Worm (Caenorhabditis elegans): ENCODE measurements around the gene F22B5.10.
A peak's percentile ranks its signal among the peaks of the same experiment; 100 is the strongest.

F22B5.10 gene

DNA sequence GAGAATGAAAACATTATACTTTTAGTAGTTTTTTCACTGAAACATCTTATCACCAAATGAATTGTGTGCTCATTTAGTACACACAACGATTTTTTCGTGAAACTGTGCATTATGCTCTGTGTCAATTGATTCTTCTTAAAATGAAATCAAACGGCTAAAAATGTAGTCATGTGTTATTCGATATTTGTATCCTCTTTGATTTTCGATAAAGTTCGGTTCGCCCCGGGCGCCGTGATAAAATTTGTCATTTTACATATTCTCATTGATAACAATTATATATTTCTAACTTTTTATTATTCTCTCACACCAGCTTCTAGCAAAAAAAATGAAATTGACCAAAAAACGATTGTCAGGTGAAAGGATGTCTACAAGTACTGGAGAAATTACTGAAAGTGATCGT lies 47.8 kb downstream of the F22B5.10 start, which contains the start of gene ctg-2:
Gene ctg-2 (plus strand): TSS at position 326 of the 400 bp plus-strand sequence.
- TF ChIP-seq sma-9 (GFP tag; optimal IDR thresholded peaks at IDR 0.05) (peak; percentile 48), sma-9 (tag; optimal IDR thresholded peaks at IDR 0.05) (no peak), elt-3 (tag; optimal IDR thresholded peaks at IDR 0.05) (no peak), ama-1 (optimal IDR thresholded peaks at IDR 0.05) (no peak), fos-1 (tag; optimal IDR thresholded peaks at IDR 0.05) (peak; percentile 31), crh-2 (tag; optimal IDR thresholded peaks at IDR 0.05) (peak; percentile 2), gmeb-1 (tag; optimal IDR thresholded peaks at IDR 0.05) (peak; percentile 31)

DNA sequence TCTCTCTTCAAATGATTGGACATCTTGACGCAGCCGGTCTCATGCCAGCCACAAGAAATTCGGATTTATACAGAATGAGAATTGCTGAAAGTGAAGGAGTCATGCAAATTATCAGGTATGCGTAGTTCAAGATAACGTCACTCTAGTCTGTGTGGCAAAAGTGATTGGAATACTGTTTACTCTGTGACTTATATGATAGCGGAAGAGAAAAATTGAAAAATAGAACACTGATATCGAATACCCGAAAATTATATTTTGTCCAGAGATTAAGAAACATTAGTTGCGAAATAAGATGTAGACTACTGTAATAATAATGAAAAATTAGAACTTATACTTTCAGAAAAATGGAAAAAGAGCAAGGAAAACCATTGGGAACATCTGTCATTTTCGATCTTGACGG lies 48.5 kb downstream of the F22B5.10 start:
- TF ChIP-seq nhr-77 (tag; optimal IDR thresholded peaks at IDR 0.05) (no peak), sma-9 (GFP tag; optimal IDR thresholded peaks at IDR 0.05) (peak; percentile 33), sma-9 (tag; optimal IDR thresholded peaks at IDR 0.05) (no peak), skn-1 (tag; optimal IDR thresholded peaks at IDR 0.05) (no peak), sma-3 (GFP tag; optimal IDR thresholded peaks at IDR 0.05) (no peak), crh-2 (tag; optimal IDR thresholded peaks at IDR 0.05) (no peak), peb-1 (tag; optimal IDR thresholded peaks at IDR 0.05) (no peak), fos-1 (tag; optimal IDR thresholded peaks at IDR 0.05) (peak; percentile 92), ztf-11 (tag; optimal IDR thresholded peaks at IDR 0.05) (no peak)

DNA sequence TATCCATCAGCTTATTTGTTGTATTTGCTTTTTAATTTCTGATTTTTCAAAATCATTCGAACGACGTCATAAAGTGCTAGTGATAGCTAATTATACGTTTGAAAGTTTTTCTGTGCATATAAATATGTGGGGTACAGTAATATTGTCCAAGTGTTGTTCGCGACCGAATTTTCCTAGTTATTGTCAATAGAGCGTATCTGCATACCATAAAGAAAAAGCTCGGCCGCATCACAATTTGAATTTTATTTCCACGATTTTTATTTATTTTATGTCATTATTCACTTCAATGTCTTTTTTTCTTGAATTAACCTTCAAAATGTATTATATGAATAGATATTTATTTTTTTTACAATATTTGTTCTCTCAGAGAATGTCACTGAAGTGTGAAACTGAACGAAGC lies 49.8 kb downstream of the F22B5.10 start, which contains the start of gene rnh-2:
Gene rnh-2 (plus strand): TSS at position 368 of the 400 bp plus-strand sequence.
- TF ChIP-seq zag-1 (tag; optimal IDR thresholded peaks at IDR 0.05) (no peak), ceh-82 (tag; optimal IDR thresholded peaks at IDR 0.05) (no peak), C34F6.9 (tag; optimal IDR thresholded peaks at IDR 0.05) (peak; percentile 82), nhr-77 (tag; optimal IDR thresholded peaks at IDR 0.05) (no peak), crh-2 (tag; optimal IDR thresholded peaks at IDR 0.05) (peak; percentile 78), nhr-23 (tag; optimal IDR thresholded peaks at IDR 0.05) (no peak), dmd-4 (tag; optimal IDR thresholded peaks at IDR 0.05) (no peak), elt-3 (tag; optimal IDR thresholded peaks at IDR 0.05) (no peak), Y55F3AM.14 (GFP tag; optimal IDR thresholded peaks at IDR 0.05) (no peak), nhr-11 (tag; optimal IDR thresholded peaks at IDR 0.05) (no peak), sma-3 (GFP tag; optimal IDR thresholded peaks at IDR 0.05) (peak; percentile 66), fos-1 (tag; optimal IDR thresholded peaks at IDR 0.05) (peak; percentile 49), R02D3.7 (tag; optimal IDR thresholded peaks at IDR 0.05) (no peak), ztf-4 (tag; optimal IDR thresholded peaks at IDR 0.05) (no peak), nhr-21 (tag; optimal IDR thresholded peaks at IDR 0.05) (peak; percentile 5), unc-62 (GFP tag; optimal IDR thresholded peaks at IDR 0.05) (no peak), ama-1 (optimal IDR thresholded peaks at IDR 0.05) (no peak), nhr-25 (tag; optimal IDR thresholded peaks at IDR 0.05) (no peak), sma-9 (GFP tag; optimal IDR thresholded peaks at IDR 0.05) (peak; percentile 55), sma-9 (tag; optimal IDR thresholded peaks at IDR 0.05) (no peak), blmp-1 (tag; optimal IDR thresholded peaks at IDR 0.05; ENCODE audit: insufficient read depth) (no peak), unc-39 (tag; optimal IDR thresholded peaks at IDR 0.05) (no peak), nhr-129 (tag; optimal IDR thresholded peaks at IDR 0.05) (peak; percentile 58), nhr-12 (tag; optimal IDR thresholded peaks at IDR 0.05) (no peak), lin-13 (GFP tag; optimal IDR thresholded peaks at IDR 0.05) (peak; percentile 70), mab-5 (tag; optimal IDR thresholded peaks at IDR 0.05) (no peak), ztf-11 (tag; optimal IDR thresholded peaks at IDR 0.05) (no peak), egl-27 (tag; optimal IDR thresholded peaks at IDR 0.05) (no peak), ztf-1 (GFP tag; conservative IDR thresholded peaks at IDR 0.05) (no peak), elt-1 (tag; optimal IDR thresholded peaks at IDR 0.05) (no peak), aly-2 (tag; optimal IDR thresholded peaks at IDR 0.05) (no peak), sem-4 (tag; optimal IDR thresholded peaks at IDR 0.05) (peak; percentile 18), mbf-1 (tag; optimal IDR thresholded peaks at IDR 0.05) (no peak), nhr-10 (tag; optimal IDR thresholded peaks at IDR 0.05) (no peak), lsy-2 (tag; optimal IDR thresholded peaks at IDR 0.05) (peak; percentile 15 to 94), lin-11 (tag; optimal IDR thresholded peaks at IDR 0.05) (no peak), lin-39 (tag; optimal IDR thresholded peaks at IDR 0.05) (no peak), ceh-16 (tag; optimal IDR thresholded peaks at IDR 0.05) (no peak), alr-1 (tag; optimal IDR thresholded peaks at IDR 0.05) (no peak), nhr-6 (tag; optimal IDR thresholded peaks at IDR 0.05) (peak; percentile 7), F13H6.1 (tag; optimal IDR thresholded peaks at IDR 0.05) (peak; percentile 13), unc-55 (GFP tag; optimal IDR thresholded peaks at IDR 0.05) (peak; percentile 86), nhr-237 (tag; optimal IDR thresholded peaks at IDR 0.05) (no peak), skn-1 (tag; optimal IDR thresholded peaks at IDR 0.05) (peak; percentile 3), ZK546.5 (tag; optimal IDR thresholded peaks at IDR 0.05) (no peak), snpc-4 (tag; optimal IDR thresholded peaks at IDR 0.05) (no peak), gmeb-1 (tag; optimal IDR thresholded peaks at IDR 0.05) (peak; percentile 64), mdl-1 (tag; optimal IDR thresholded peaks at IDR 0.05) (no peak), peb-1 (tag; optimal IDR thresholded peaks at IDR 0.05) (no peak)

Measured in whole organism, L2 larva.